Worm (Caenorhabditis elegans): Measurements from ENCODE around the gene sri-77.
A peak's percentile ranks its signal among the peaks of the same experiment; 100 is the strongest.
"Not testable (repeated sequence)": the region's sequence is repeated elsewhere in the genome, so short reads cannot be mapped to it uniquely, and the experiment has no call there.

The sri-77 gene

DNA sequence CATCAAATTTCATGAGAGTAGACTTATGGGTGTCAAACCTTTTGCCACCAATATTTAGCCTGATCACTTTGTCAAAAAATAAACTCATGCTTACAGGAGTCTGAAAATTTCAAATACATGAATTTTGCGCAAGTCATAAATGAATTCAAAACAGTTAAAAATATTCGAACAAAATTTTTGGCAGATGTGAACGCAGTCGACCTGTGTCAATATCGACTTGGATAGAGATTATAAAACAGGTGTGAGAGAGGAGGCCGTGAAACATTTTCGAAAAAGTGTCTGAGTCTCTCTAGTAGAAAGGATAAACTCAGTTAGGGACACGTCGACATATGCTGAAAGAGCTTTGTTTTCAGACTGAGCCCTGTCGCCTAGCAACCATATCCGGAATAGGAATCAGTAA lies 41.5 kb upstream of the sri-77 start, which contains the start of gene F22E5.12:
Gene F22E5.12 (minus strand): TSS at position 101 of the 400 bp plus-strand sequence.
- TF ChIP-seq xbp-1 (tag; optimal IDR thresholded peaks at IDR 0.05) = peak; percentile 2

- no peak for TF ChIP-seq alr-1 (tag; optimal IDR thresholded peaks at IDR 0.05; ENCODE audit: borderline replicate concordance)
- TF ChIP-seq mef-2 (tag; optimal IDR thresholded peaks at IDR 0.05) = no peak
- TF ChIP-seq nhr-19 (GFP tag; conservative IDR thresholded peaks at IDR 0.05) = no peak
- TF ChIP-seq sptf-1 (tag; optimal IDR thresholded peaks at IDR 0.05) = no peak
- no peak for TF ChIP-seq aly-2 (tag; optimal IDR thresholded peaks at IDR 0.05)
- no peak for TF ChIP-seq blmp-1 (tag; optimal IDR thresholded peaks at IDR 0.05)
- no peak for TF ChIP-seq ceh-90 (tag; optimal IDR thresholded peaks at IDR 0.05)
- no peak for TF ChIP-seq rnt-1 (tag; optimal IDR thresholded peaks at IDR 0.05)
- no peak for TF ChIP-seq nhr-11 (tag; optimal IDR thresholded peaks at IDR 0.05)
- no peak for TF ChIP-seq lin-39 (tag; optimal IDR thresholded peaks at IDR 0.05)
- no peak for TF ChIP-seq Y116A8C.19 (tag; optimal IDR thresholded peaks at IDR 0.05; ENCODE audit: borderline replicate concordance)
- no peak for TF ChIP-seq ceh-82 (tag; optimal IDR thresholded peaks at IDR 0.05)
- no peak for TF ChIP-seq zag-1 (tag; optimal IDR thresholded peaks at IDR 0.05)
- no peak for TF ChIP-seq skn-1 (tag; optimal IDR thresholded peaks at IDR 0.05)
- TF ChIP-seq F16B12.6 (tag; optimal IDR thresholded peaks at IDR 0.05) = no peak
Measured at ce11 chrII:2644498-2644897, 39.3 kb upstream of the sri-77 start, which contains the start of gene F22E5.11. F22E5.11 (minus strand) TSS chrII:2644598.

DNA sequence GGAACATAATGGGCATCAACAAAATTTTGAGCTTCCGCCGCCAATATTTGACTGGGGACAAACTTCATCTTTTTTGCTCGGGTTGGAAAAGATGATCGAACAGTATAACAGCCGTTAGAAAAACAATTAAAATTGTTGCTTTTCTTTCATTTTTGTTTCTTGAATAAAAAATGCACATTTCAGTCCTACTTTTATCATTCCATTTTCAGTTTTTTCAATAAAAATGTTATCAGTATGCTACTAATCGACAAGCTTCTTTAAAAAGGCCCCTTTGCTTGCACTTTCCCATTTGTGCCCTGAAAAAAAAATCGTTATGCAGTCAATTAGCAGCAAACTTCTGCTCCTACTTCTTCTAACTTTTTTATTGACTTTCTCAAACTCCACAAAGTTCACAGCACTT lies 36.6 kb upstream of the sri-77 start, which contains the start of gene F22E5.7:
Gene F22E5.7 (plus strand): TSS at position 301 of the 400 bp plus-strand sequence.
- no peak for TF ChIP-seq fkh-4 (tag; optimal IDR thresholded peaks at IDR 0.05; ENCODE audit: borderline replicate concordance)
- TF ChIP-seq dpl-1 (GFP tag; optimal IDR thresholded peaks at IDR 0.05) = no peak

ce11 chrII:2640982-2641381 lies 35.8 kb upstream of the sri-77 start, which contains the start of gene F22E5.23:
F22E5.23 (plus strand) TSS chrII:2641282.
- TF ChIP-seq ces-1 (GFP tag; optimal IDR thresholded peaks at IDR 0.05) = no peak

ce11 chrII:2639401-2640088 lies 34.3 kb upstream of the sri-77 start, which contains the start of gene F22E5.8:
F22E5.8 (plus strand) TSS chrII:2640038.
- not testable (repeated sequence) for TF ChIP-seq fkh-8, nhr-12, rnt-1 (tag; optimal IDR thresholded peaks at IDR 0.05)

DNA sequence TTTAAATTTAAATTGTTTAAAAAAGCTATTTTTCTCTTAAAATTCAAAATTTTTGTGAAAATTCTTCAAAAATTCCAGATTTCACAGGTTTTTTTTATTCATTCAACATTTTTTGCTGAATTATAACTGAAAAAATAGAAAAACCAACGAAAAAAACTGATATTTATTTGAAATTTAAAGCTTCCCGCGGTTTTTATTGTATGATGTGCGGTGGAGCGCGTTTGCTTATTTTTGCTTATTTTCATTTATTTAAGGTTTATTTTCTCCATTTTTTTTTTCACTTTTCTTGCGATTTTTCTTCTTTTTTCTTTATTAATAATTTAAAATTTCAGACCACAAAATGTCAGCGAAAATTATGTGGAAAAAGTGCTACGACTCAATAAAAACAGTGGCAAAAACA lies 32.8 kb upstream of the sri-77 start, which contains the start of gene F22E5.9:
Gene F22E5.9 (plus strand): TSS at position 327 of the 400 bp plus-strand sequence.
- TF ChIP-seq efl-1 (optimal IDR thresholded peaks at IDR 0.05) (peak; percentile 91 to 97), efl-1 (GFP tag; optimal IDR thresholded peaks at IDR 0.05 in 1 of 2) (peak; percentile 91 to 99), ets-5 (GFP tag; IDR thresholded peaks at IDR 0.05) (no peak), C34B4.2 (tag; optimal IDR thresholded peaks at IDR 0.05) (no peak), ces-1 (GFP tag; optimal IDR thresholded peaks at IDR 0.05) (no peak), zip-4 (GFP tag; optimal IDR thresholded peaks at IDR 0.05) (no peak), vab-15 (tag; optimal IDR thresholded peaks at IDR 0.05) (no peak), nhr-47 (tag; optimal IDR thresholded peaks at IDR 0.05) (no peak), nhr-90 (tag; optimal IDR thresholded peaks at IDR 0.05; ENCODE audit: poor library complexity) (no peak), nhr-28 (tag; optimal IDR thresholded peaks at IDR 0.05) (no peak), unc-30 (tag; optimal IDR thresholded peaks at IDR 0.05) (no peak), Y116A8C.19 (tag; optimal IDR thresholded peaks at IDR 0.05; ENCODE audit: borderline replicate concordance) (no peak), egl-13 (tag; optimal IDR thresholded peaks at IDR 0.05) (no peak), skn-1 (tag; optimal IDR thresholded peaks at IDR 0.05) (peak; percentile 57), fkh-4 (tag; optimal IDR thresholded peaks at IDR 0.05; ENCODE audit: borderline replicate concordance) (no peak), swsn-7 (tag; optimal IDR thresholded peaks at IDR 0.05) (peak; percentile 17), lin-15B (tag; optimal IDR thresholded peaks at IDR 0.05) (no peak), ceh-88 (GFP tag; IDR thresholded peaks at IDR 0.05) (no peak), nhr-19 (GFP tag; conservative IDR thresholded peaks at IDR 0.05) (no peak), nhr-77 (tag; optimal IDR thresholded peaks at IDR 0.05) (no peak), aha-1 (tag; optimal IDR thresholded peaks at IDR 0.05) (no peak), lsy-2 (tag; optimal IDR thresholded peaks at IDR 0.05) (peak; percentile 33 to 59), lin-39 (tag; optimal IDR thresholded peaks at IDR 0.05) (no peak), nhr-84 (tag; optimal IDR thresholded peaks at IDR 0.05) (no peak), mdl-1 (tag; optimal IDR thresholded peaks at IDR 0.05) (no peak), xbp-1 (tag; optimal IDR thresholded peaks at IDR 0.05) (peak; percentile 9), dpl-1 (GFP tag; optimal IDR thresholded peaks at IDR 0.05) (peak; percentile 81 to 91 (median 89)), C16A3.4 (tag; optimal IDR thresholded peaks at IDR 0.05) (peak; percentile 16), unc-86 (tag; optimal IDR thresholded peaks at IDR 0.05) (no peak)
